Worm (Caenorhabditis elegans) whole organism, early embryonic: ENCODE data around the gene dcar-1.

ENCODE experiments used
- B0310.2 ChIP-seq: sonication (generic microtip); optimal IDR thresholded peaks from 2 replicates; lab custom pipeline; 2016; ENCODE audit warnings: mild to moderate bottlenecking, missing genetic modification characterization, missing compliant biosample characterization
- F13C5.2 ChIP-seq: sonication (generic microtip); optimal IDR thresholded peaks from 2 replicates; lab custom pipeline; 2017; ENCODE audit warnings: mild to moderate bottlenecking, missing genetic modification characterization, inconsistent platforms, missing compliant biosample characterization
- aly-1 ChIP-seq: sonication (generic microtip); optimal IDR thresholded peaks from 2 replicates; lab custom pipeline; 2016; ENCODE audit warnings: missing genetic modification characterization, missing compliant biosample characterization
- ama-1 ChIP-seq: fragments of 150-350 bp; optimal IDR thresholded peaks from 2 replicates; lab custom pipeline; 2014
- ceh-13 ChIP-seq: fragments of 200-800 bp; sonication (Bioruptor generic); optimal IDR thresholded peaks from 2 replicates; lab custom pipeline; 2018; ENCODE audit warnings: mild to moderate bottlenecking, missing genetic modification characterization, missing compliant biosample characterization
- ceh-36 ChIP-seq: sonication (generic microtip); optimal IDR thresholded peaks from 2 replicates; lab custom pipeline; 2016; ENCODE audit warnings: missing genetic modification characterization, inconsistent platforms, missing compliant biosample characterization
- ets-7 ChIP-seq: sonication (generic microtip); optimal IDR thresholded peaks from 2 replicates; lab custom pipeline; 2016; ENCODE audit warnings: missing genotype, missing genetic modification characterization, missing compliant biosample characterization
- flt-1 ChIP-seq: fragments of 200-800 bp; sonication (Bioruptor generic); IDR thresholded peaks from 2 replicates; pipeline ENCODE4 v1.3.6; 2022; ENCODE audit warnings: missing genetic modification characterization, missing compliant biosample characterization
- hmbx-1 ChIP-seq: sonication (generic microtip); optimal IDR thresholded peaks from 2 replicates; lab custom pipeline; 2016; ENCODE audit warnings: mild to moderate bottlenecking, missing genetic modification characterization, missing compliant biosample characterization
- hmg-4 ChIP-seq: fragments of 200-800 bp; sonication (Bioruptor generic); optimal IDR thresholded peaks from 2 replicates; lab custom pipeline; 2018; ENCODE audit warnings: mild to moderate bottlenecking, missing genetic modification characterization, missing compliant biosample characterization
- hnd-1 ChIP-seq: sonication (generic microtip); optimal IDR thresholded peaks from 2 replicates; lab custom pipeline; 2016; ENCODE audit warnings: missing genetic modification characterization, missing compliant biosample characterization
- pes-1 ChIP-seq: fragments of 200-800 bp; sonication (Bioruptor generic); IDR thresholded peaks from 2 replicates; pipeline ENCODE4 v1.3.6; 2022; ENCODE audit warnings: missing genetic modification reagents, missing genetic modification characterization, missing compliant biosample characterization
- scrt-1 ChIP-seq: fragments of 200-800 bp; sonication (Bioruptor generic); IDR thresholded peaks from 2 replicates; pipeline ENCODE4 v1.3.6; 2022; ENCODE audit warnings: missing genetic modification characterization, missing compliant biosample characterization
- sea-1 ChIP-seq: fragments of 200-800 bp; sonication (Bioruptor generic); conservative IDR thresholded peaks from 2 replicates; pipeline ENCODE4 v1.3.6; 2022; ENCODE audit warnings: missing genetic modification characterization, missing compliant biosample characterization
- tbx-11 ChIP-seq: fragments of 200-800 bp; sonication (Bioruptor generic); IDR thresholded peaks from 2 replicates; pipeline ENCODE4 v1.3.6; 2022; ENCODE audit warnings: missing genetic modification characterization, missing compliant biosample characterization
- tbx-37 ChIP-seq: fragments of 200-800 bp; sonication (Bioruptor generic); conservative IDR thresholded peaks from 2 replicates; pipeline ENCODE4 v1.3.6; 2022; ENCODE audit warnings: missing genetic modification reagents, missing genetic modification characterization, missing compliant biosample characterization
- tra-4 ChIP-seq: sonication (generic microtip); optimal IDR thresholded peaks from 2 replicates; lab custom pipeline; 2017; ENCODE audit warnings: missing genetic modification characterization, missing compliant biosample characterization

Gene dcar-1

ce11 chrV:17931795-17932194 lies 21.7 kb downstream of the dcar-1 start:
- no peak for TF ChIP-seq aly-1 (tag; lab: Kevin White, UChicago)
- TF ChIP-seq flt-1 (GFP tag; lab: Robert Waterston, UW) = no peak
- TF ChIP-seq hmg-4 = no peak
- no peak for TF ChIP-seq tbx-11 (GFP tag; lab: Robert Waterston, UW)
- no peak for TF ChIP-seq ets-7 (tag; lab: Kevin White, UChicago)
- TF ChIP-seq hnd-1 (tag; lab: Kevin White, UChicago) = no peak
- TF ChIP-seq sea-1 (GFP tag; lab: Robert Waterston, UW) = no peak
- TF ChIP-seq ceh-13 (GFP tag; lab: Kevin White, UChicago) = no peak
- no peak for TF ChIP-seq tbx-37 (GFP tag; lab: Robert Waterston, UW)
- no peak for TF ChIP-seq scrt-1 (GFP tag; lab: Robert Waterston, UW)
- TF ChIP-seq F13C5.2 (tag; lab: Kevin White, UChicago) = no peak
- TF ChIP-seq ama-1 (lab: Kevin White, UChicago) = no peak
- no peak for TF ChIP-seq B0310.2 (tag; lab: Kevin White, UChicago)
- TF ChIP-seq pes-1 (GFP tag; lab: Robert Waterston, UW) = no peak
- no peak for TF ChIP-seq hmbx-1 (tag; lab: Kevin White, UChicago)
- no peak for TF ChIP-seq tra-4 (tag; lab: Kevin White, UChicago)
- no peak for TF ChIP-seq ceh-36

- no peak for TF ChIP-seq aly-1 (tag; lab: Kevin White, UChicago)
- no peak for TF ChIP-seq tra-4 (tag; lab: Kevin White, UChicago)
- TF ChIP-seq hnd-1 (tag; lab: Kevin White, UChicago) = no peak
- no peak for TF ChIP-seq pes-1 (GFP tag; lab: Robert Waterston, UW)
- no peak for TF ChIP-seq ama-1 (lab: Kevin White, UChicago)
- no peak for TF ChIP-seq ets-7 (tag; lab: Kevin White, UChicago)
- no peak for TF ChIP-seq B0310.2 (tag; lab: Kevin White, UChicago)
- no peak for TF ChIP-seq F13C5.2 (tag; lab: Kevin White, UChicago)
- no peak for TF ChIP-seq hmg-4
- TF ChIP-seq flt-1 (GFP tag; lab: Robert Waterston, UW) = no peak
- TF ChIP-seq scrt-1 (GFP tag; lab: Robert Waterston, UW) = no peak
- no peak for TF ChIP-seq tbx-11 (GFP tag; lab: Robert Waterston, UW)
- no peak for TF ChIP-seq ceh-36
- TF ChIP-seq sea-1 (GFP tag; lab: Robert Waterston, UW) = no peak
These were observed 25.7 kb downstream of the dcar-1 start for ce11 chrV:17935857-17936256.

ce11 chrV:17938978-17939377 lies 28.9 kb downstream of the dcar-1 start:
- TF ChIP-seq ets-7 (tag; lab: Kevin White, UChicago) (no peak), pes-1 (GFP tag; lab: Robert Waterston, UW) (no peak), hmbx-1 (tag; lab: Kevin White, UChicago) (no peak), ceh-13 (GFP tag; lab: Kevin White, UChicago) (no peak), sea-1 (GFP tag; lab: Robert Waterston, UW) (no peak), tbx-11 (GFP tag; lab: Robert Waterston, UW) (no peak), aly-1 (tag; lab: Kevin White, UChicago) (no peak), F13C5.2 (tag; lab: Kevin White, UChicago) (no peak), ama-1 (lab: Kevin White, UChicago) (no peak), scrt-1 (GFP tag; lab: Robert Waterston, UW) (no peak), hnd-1 (tag; lab: Kevin White, UChicago) (no peak), flt-1 (GFP tag; lab: Robert Waterston, UW) (no peak), hmg-4 (no peak)

- TF ChIP-seq sea-1 (GFP tag; lab: Robert Waterston, UW) (0 out of 2 replicates have a peak, but pooled peaks have one; percentile 17), tbx-11 (GFP tag; lab: Robert Waterston, UW) (no peak)
These were observed 33.9 kb downstream of the dcar-1 start for ce11 chrV:17943877-17944472.

ce11 chrV:17944849-17945452 lies 34.8 kb downstream of the dcar-1 start:
- TF ChIP-seq scrt-1 (GFP tag; lab: Robert Waterston, UW) (0 out of 2 replicates have a peak, but pooled peaks have one; percentile 23), F13C5.2 (tag; lab: Kevin White, UChicago) (no peak)

- TF ChIP-seq F13C5.2 (tag; lab: Kevin White, UChicago) = no peak
- TF ChIP-seq sea-1 (GFP tag; lab: Robert Waterston, UW) = 0 out of 2 replicates have a peak, but pooled peaks have one; percentile 5
These were observed 35.3 kb downstream of the dcar-1 start for ce11 chrV:17945460-17945859.

ce11 chrV:17947266-17947665 lies 37.1 kb downstream of the dcar-1 start:
- TF ChIP-seq aly-1 (tag; lab: Kevin White, UChicago) (no peak), F13C5.2 (tag; lab: Kevin White, UChicago) (no peak), hnd-1 (tag; lab: Kevin White, UChicago) (no peak), hmg-4 (no peak), tbx-11 (GFP tag; lab: Robert Waterston, UW) (no peak), pes-1 (GFP tag; lab: Robert Waterston, UW) (no peak), tbx-37 (GFP tag; lab: Robert Waterston, UW) (no peak), scrt-1 (GFP tag; lab: Robert Waterston, UW) (no peak), ets-7 (tag; lab: Kevin White, UChicago) (no peak), ceh-13 (GFP tag; lab: Kevin White, UChicago) (no peak), ama-1 (lab: Kevin White, UChicago) (no peak), sea-1 (GFP tag; lab: Robert Waterston, UW) (no peak), hmbx-1 (tag; lab: Kevin White, UChicago) (no peak), ceh-36 (no peak), flt-1 (GFP tag; lab: Robert Waterston, UW) (no peak), tra-4 (tag; lab: Kevin White, UChicago) (no peak), B0310.2 (tag; lab: Kevin White, UChicago) (no peak)
